Worm (Caenorhabditis elegans): ENCODE measurements around the gene F23B12.4.

Gene F23B12.4

ce11 chrV:14421325-14421724 lies 19.6 kb upstream of the F23B12.4 start, which contains the start of gene dhs-22 (continued):
- TF ChIP-seq grh-1 (GFP tag; IDR thresholded peaks at IDR 0.05) = no peak

ce11 chrV:14422317-14422716 lies 18.6 kb upstream of the F23B12.4 start, which contains the start of gene pas-1:
Gene pas-1 (minus strand): TSS chrV:14422618.
- no peak for TF ChIP-seq nhr-85 (tag)
- TF ChIP-seq efl-1 (optimal IDR thresholded peaks at IDR 0.05) = no peak
- peak in 1 of 2 experiments; percentile 10 for TF ChIP-seq efl-1 (GFP tag; optimal IDR thresholded peaks at IDR 0.05 in 1 of 2)
- TF ChIP-seq aly-2 (tag; optimal IDR thresholded peaks at IDR 0.05) = no peak
- no peak for TF ChIP-seq lir-3 (tag; optimal IDR thresholded peaks at IDR 0.05; ENCODE audit: poor library complexity)
- no peak for TF ChIP-seq tbx-2 (tag; optimal IDR thresholded peaks at IDR 0.05)
- TF ChIP-seq aha-1 (tag; optimal IDR thresholded peaks at IDR 0.05) = no peak
- TF ChIP-seq ztf-11 (tag; optimal IDR thresholded peaks at IDR 0.05) = no peak
- no peak for TF ChIP-seq nhr-237 (tag; optimal IDR thresholded peaks at IDR 0.05)

- TF ChIP-seq ztf-4 (tag; optimal IDR thresholded peaks at IDR 0.05) = no peak
- peak; percentile 42 for TF ChIP-seq rnt-1 (tag; optimal IDR thresholded peaks at IDR 0.05)
- TF ChIP-seq dpl-1 (GFP tag; optimal IDR thresholded peaks at IDR 0.05) = peak; percentile 37 to 51 (median 38)
- TF ChIP-seq fkh-4 (tag; optimal IDR thresholded peaks at IDR 0.05; ENCODE audit: borderline replicate concordance) = no peak
- no peak for TF ChIP-seq C34B4.2 (tag; optimal IDR thresholded peaks at IDR 0.05)
- TF ChIP-seq fos-1 (tag; optimal IDR thresholded peaks at IDR 0.05) = no peak
- TF ChIP-seq aly-2 (tag; optimal IDR thresholded peaks at IDR 0.05) = no peak
- TF ChIP-seq lsy-2 (tag; optimal IDR thresholded peaks at IDR 0.05) = peak; percentile 27 to 71
- TF ChIP-seq lin-35 (GFP tag; optimal IDR thresholded peaks at IDR 0.05) = peak; percentile 27 to 76
- TF ChIP-seq sup-37 (GFP tag; optimal IDR thresholded peaks at IDR 0.05) = no peak
- no peak for TF ChIP-seq alr-1 (tag; optimal IDR thresholded peaks at IDR 0.05; ENCODE audit: borderline replicate concordance)
- no peak for TF ChIP-seq ceh-88 (GFP tag; IDR thresholded peaks at IDR 0.05)
- peak; percentile 92 for TF ChIP-seq pax-3 (tag; optimal IDR thresholded peaks at IDR 0.05)
- peak; percentile 94 for TF ChIP-seq skn-1 (tag; optimal IDR thresholded peaks at IDR 0.05)
- no peak for TF ChIP-seq blmp-1 (tag; optimal IDR thresholded peaks at IDR 0.05)
- TF ChIP-seq ama-1 (optimal IDR thresholded peaks at IDR 0.05) = no peak
- 0 out of 2 replicates have a peak, but pooled peaks have one; percentile 5 for TF ChIP-seq nhr-19 (GFP tag; conservative IDR thresholded peaks at IDR 0.05)
- no peak for TF ChIP-seq nhr-76 (tag; optimal IDR thresholded peaks at IDR 0.05)
- 0 out of 2 replicates have a peak, but pooled peaks have one; percentile 44 for TF ChIP-seq unc-98 (GFP tag; IDR thresholded peaks at IDR 0.05)
- no peak for TF ChIP-seq nhr-11 (tag; optimal IDR thresholded peaks at IDR 0.05)
- peak; percentile 52 to 58 for TF ChIP-seq efl-1 (optimal IDR thresholded peaks at IDR 0.05)
- peak; percentile 50 to 78 for TF ChIP-seq efl-1 (GFP tag; optimal IDR thresholded peaks at IDR 0.05 in 1 of 2)
- TF ChIP-seq fkh-10 (GFP tag; optimal IDR thresholded peaks at IDR 0.05) = no peak
- peak; percentile 59 for TF ChIP-seq C16A3.4 (tag; optimal IDR thresholded peaks at IDR 0.05)
- no peak for TF ChIP-seq mab-9 (GFP tag; IDR thresholded peaks at IDR 0.05)
- TF ChIP-seq unc-130 (tag; optimal IDR thresholded peaks at IDR 0.05) = peak; percentile 1
- TF ChIP-seq fkh-8 (tag; optimal IDR thresholded peaks at IDR 0.05) = peak; percentile 63
- no peak for TF ChIP-seq jun-1 (tag; optimal IDR thresholded peaks at IDR 0.05)
- no peak for TF ChIP-seq nhr-12 (tag; optimal IDR thresholded peaks at IDR 0.05)
- peak; percentile 42 for TF ChIP-seq dsc-1 (tag; optimal IDR thresholded peaks at IDR 0.05)
- TF ChIP-seq tbx-2 (tag; optimal IDR thresholded peaks at IDR 0.05) = peak; percentile 44
- TF ChIP-seq ceh-8 (GFP tag; optimal IDR thresholded peaks at IDR 0.05) = no peak
- no peak for TF ChIP-seq sptf-1 (tag; optimal IDR thresholded peaks at IDR 0.05)
- TF ChIP-seq nhr-71 (tag; optimal IDR thresholded peaks at IDR 0.05) = peak; percentile 62
- TF ChIP-seq nhr-237 (tag; optimal IDR thresholded peaks at IDR 0.05) = no peak
- TF ChIP-seq lin-15B (tag; optimal IDR thresholded peaks at IDR 0.05) = peak; percentile 31
- no peak for TF ChIP-seq mep-1 (tag; optimal IDR thresholded peaks at IDR 0.05)
- no peak for TF ChIP-seq zip-4 (GFP tag; optimal IDR thresholded peaks at IDR 0.05)
- peak; percentile 53 for TF ChIP-seq lin-14 (GFP tag; optimal IDR thresholded peaks at IDR 0.05)
- no peak for TF ChIP-seq unc-30 (tag; optimal IDR thresholded peaks at IDR 0.05)
- peak; percentile 68 for TF ChIP-seq lir-3 (tag; optimal IDR thresholded peaks at IDR 0.05; ENCODE audit: poor library complexity)
- no peak for TF ChIP-seq aha-1 (tag; optimal IDR thresholded peaks at IDR 0.05)
- no peak for TF ChIP-seq hpl-2 (GFP tag; optimal IDR thresholded peaks at IDR 0.05)
- TF ChIP-seq F16B12.6 (tag; optimal IDR thresholded peaks at IDR 0.05) = peak; percentile 27
- no peak for TF ChIP-seq pag-3 (tag; optimal IDR thresholded peaks at IDR 0.05; ENCODE audit: borderline replicate concordance, insufficient read depth)
These were observed 17.7 kb upstream of the F23B12.4 start, which contains the start of gene rpoa-12 for ce11 chrV:14423268-14423667. Gene rpoa-12 (minus strand): TSS chrV:14423304.
